Worm (Caenorhabditis elegans) whole organism, midembryonic: ENCODE data around the gene rbm-22.

Experiments used
- T22C8.4 ChIP-seq: fragments of 200-800 bp; sonication (Bioruptor generic); IDR thresholded peaks from 2 replicates; pipeline ENCODE4 v1.3.6; 2022; ENCODE audit warnings: missing genetic modification characterization, missing compliant biosample characterization
- cog-1 ChIP-seq: sonication (generic microtip); optimal IDR thresholded peaks from 2 replicates; lab custom pipeline; 2016; ENCODE audit warnings: missing genetic modification characterization, missing compliant biosample characterization
- flt-1 ChIP-seq: fragments of 200-800 bp; sonication (Bioruptor generic); IDR thresholded peaks from 2 replicates; pipeline ENCODE4 v1.3.6; 2022; ENCODE audit warnings: missing genetic modification characterization, missing compliant biosample characterization
- med-1 ChIP-seq: sonication (generic microtip); optimal IDR thresholded peaks from 2 replicates; lab custom pipeline; 2017; ENCODE audit warnings: missing genetic modification characterization, mild to moderate bottlenecking, missing compliant biosample characterization, antibody characterized with exemption, missing genetic modification reagents; ENCODE audit not compliant: insufficient read depth
- tab-1 ChIP-seq: fragments of 200-800 bp; sonication (Bioruptor generic); IDR thresholded peaks from 2 replicates; pipeline ENCODE4 v1.3.6; 2022; ENCODE audit warnings: missing genetic modification characterization, missing compliant biosample characterization

DNA sequence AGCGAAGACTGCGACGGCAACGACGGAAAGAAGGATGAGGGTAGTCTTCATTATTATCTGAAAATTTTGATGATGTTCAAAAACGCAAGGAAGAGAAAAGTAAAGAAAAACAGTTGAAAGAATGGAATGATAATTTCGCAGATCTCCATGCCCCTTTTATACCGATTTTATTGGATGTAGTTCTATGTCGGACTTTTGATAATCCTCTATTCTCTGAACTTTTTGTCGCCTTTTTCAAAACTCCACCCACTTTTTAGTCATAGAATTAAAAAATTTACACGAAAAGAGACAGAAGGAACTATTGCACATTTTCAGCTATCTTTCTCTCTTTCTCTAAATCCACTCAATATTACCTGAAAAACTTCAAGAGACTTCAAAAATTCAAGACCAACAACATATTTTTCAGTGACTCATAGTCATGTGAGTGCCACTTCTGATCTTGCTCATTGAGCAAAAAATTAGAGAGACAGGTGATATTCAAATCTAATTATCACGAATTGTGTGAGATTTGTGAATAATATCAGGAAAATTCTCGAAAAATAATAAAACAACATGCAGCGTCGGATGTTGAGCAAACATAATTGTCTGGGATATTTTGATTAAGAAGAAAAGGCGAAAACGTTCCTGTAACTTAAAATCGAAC is 28.7 kb downstream of the rbm-22 start, which contains the start of gene F13E9.15:
- TF ChIP-seq cog-1 (tag; lab: Kevin White, UChicago) = no peak
- TF ChIP-seq flt-1 (GFP tag; lab: Robert Waterston, UW) = no peak
- no peak for TF ChIP-seq tab-1 (GFP tag; lab: Robert Waterston, UW)
- TF ChIP-seq med-1 (GFP tag; lab: Kevin White, UChicago) = no peak
- TF ChIP-seq T22C8.4 (GFP tag; lab: Robert Waterston, UW) = no peak
